Fruit fly (Drosophila melanogaster) whole organism, embryonic: ENCODE data around the gene Mekk1.
A peak's percentile ranks its signal among the peaks of the same experiment; 100 is the strongest.

ENCODE experiments used
- B-H2 ChIP-seq: fragments of 200-800 bp; sonication (Bioruptor generic); optimal IDR thresholded peaks from 2 replicates; lab custom pipeline; 2018; ENCODE audit warnings: missing biosample characterization, mild to moderate bottlenecking, missing genetic modification characterization
- CG10274 ChIP-seq: fragments of 200-800 bp; sonication (Bioruptor generic); optimal IDR thresholded peaks from 3 replicates; lab custom pipeline; 2017; ENCODE audit warnings: missing biosample characterization, mild to moderate bottlenecking, missing genetic modification characterization
- CG11504 ChIP-seq: fragments of 200-800 bp; sonication (Bioruptor generic); optimal IDR thresholded peaks from 3 replicates; lab custom pipeline; 2019; ENCODE audit warnings: missing biosample characterization, mild to moderate bottlenecking, missing genetic modification characterization, moderate library complexity
- CG17359 ChIP-seq: fragments of 200-800 bp; sonication (Bioruptor generic); optimal IDR thresholded peaks from 3 replicates; lab custom pipeline; 2018; ENCODE audit warnings: missing biosample characterization, mild to moderate bottlenecking, missing genetic modification characterization, moderate library complexity
- CG17829 ChIP-seq: fragments of 200-800 bp; optimal IDR thresholded peaks from 2 replicates; lab custom pipeline; 2019; ENCODE audit warnings: missing biosample characterization, mild to moderate bottlenecking, missing genetic modification characterization, moderate library complexity
- CG18599 ChIP-seq: fragments of 200-800 bp; sonication (Bioruptor generic); optimal IDR thresholded peaks from 3 replicates; lab custom pipeline; 2017; ENCODE audit warnings: missing biosample characterization, missing genetic modification characterization, mild to moderate bottlenecking, moderate library complexity, missing genetic modification reagents
- CG2120 ChIP-seq: fragments of 200-800 bp; sonication (Bioruptor generic); optimal IDR thresholded peaks from 3 replicates; lab custom pipeline; 2016; ENCODE audit warnings: missing biosample characterization, missing genetic modification characterization
- CG2712 ChIP-seq: fragments of 200-800 bp; optimal IDR thresholded peaks from 3 replicates; lab custom pipeline; 2019; ENCODE audit warnings: missing biosample characterization, mild to moderate bottlenecking, missing genetic modification characterization, moderate library complexity
- CG32532 ChIP-seq: fragments of 200-800 bp; sonication (Bioruptor generic); IDR thresholded peaks from 2 replicates; pipeline ENCODE4 v1.3.6; 2022; ENCODE audit warnings: missing biosample characterization, missing genetic modification characterization
- CG3726 ChIP-seq: fragments of 200-800 bp; sonication (Bioruptor generic); IDR thresholded peaks from 3 replicates; pipeline ENCODE4, ENCODE4 v1.3.6; 2022; ENCODE audit warnings: missing biosample characterization, missing genetic modification characterization
- CG4617 ChIP-seq: fragments of 200-800 bp; sonication (Bioruptor generic); optimal IDR thresholded peaks from 3 replicates; lab custom pipeline; 2016; ENCODE audit warnings: missing biosample characterization, missing genetic modification characterization, borderline replicate concordance
- CG7786 ChIP-seq: fragments of 200-800 bp; sonication (Bioruptor generic); optimal IDR thresholded peaks from 2 replicates; lab custom pipeline; 2016; ENCODE audit warnings: missing biosample characterization, missing genetic modification characterization
- D ChIP-seq, 2 experiments: fragments of 200-800 bp in 1 of 2; fragments of >200 bp in 1 of 2; sonication (Bioruptor generic) in 1 of 2; optimal IDR thresholded peaks; 2 replicates in 1 of 2; 3 replicates in 1 of 2; lab custom pipeline; 2017; ENCODE audit warnings: mild to moderate bottlenecking in 1 of 2, missing biosample characterization in 1 of 2, missing genetic modification characterization in 1 of 2, missing genetic modification reagents in 1 of 2
- Drgx ChIP-seq: fragments of 200-800 bp; sonication (Bioruptor generic); IDR thresholded peaks from 2 replicates; pipeline ENCODE4 v1.3.6; 2022; ENCODE audit warnings: missing biosample characterization, missing genetic modification characterization
- Fer1 ChIP-seq: fragments of 200-800 bp; sonication (Bioruptor generic); optimal IDR thresholded peaks from 2 replicates; lab custom pipeline; 2017; ENCODE audit warnings: missing biosample characterization, mild to moderate bottlenecking, missing genetic modification characterization
- Gug ChIP-seq: fragments of 200-800 bp; sonication (Bioruptor generic); IDR thresholded peaks from 4 replicates; pipeline ENCODE4 v1.3.6; 2022; ENCODE audit warnings: missing biosample characterization, missing genetic modification characterization
- HLH3B ChIP-seq: fragments of 200-800 bp; sonication (Bioruptor generic); IDR thresholded peaks from 2 replicates; pipeline ENCODE4 v1.3.6; 2022; ENCODE audit warnings: missing biosample characterization, missing genetic modification characterization
- Med ChIP-seq: fragments of 200-800 bp; sonication (Bioruptor generic); peaks from one replicate; lab custom pipeline; 2016; ENCODE audit warnings: missing biosample characterization, missing genetic modification characterization, mild to moderate bottlenecking, inconsistent platforms, moderate library complexity
- Myb ChIP-seq: fragments of 200-800 bp; sonication (Bioruptor generic); optimal IDR thresholded peaks from 2 replicates; lab custom pipeline; 2016; ENCODE audit warnings: missing biosample characterization, missing genetic modification characterization
- Nf-YC ChIP-seq: fragments of 200-800 bp; optimal IDR thresholded peaks from 3 replicates; lab custom pipeline; 2019; ENCODE audit warnings: missing biosample characterization, mild to moderate bottlenecking, missing genetic modification characterization, moderate library complexity
- Optix ChIP-seq: fragments of 200-800 bp; sonication (Bioruptor generic); IDR thresholded peaks from 3 replicates; pipeline ENCODE4 v1.3.6; 2022; ENCODE audit warnings: missing biosample characterization, missing genetic modification characterization
- Pdp1 ChIP-seq, 2 experiments: fragments of 200-800 bp; sonication (Bioruptor generic); optimal IDR thresholded peaks; 3 replicates each; lab custom pipeline; 2016; ENCODE audit warnings: missing biosample characterization in 2 of 2, missing genetic modification characterization in 2 of 2, mild to moderate bottlenecking in 1 of 2, moderate library complexity in 1 of 2
- al ChIP-seq: fragments of 200-800 bp; sonication (Bioruptor generic); IDR thresholded peaks from 2 replicates; pipeline ENCODE4 v1.3.6; 2022; ENCODE audit warnings: missing biosample characterization, missing genetic modification characterization
- bsh ChIP-seq, 2 experiments: fragments of 200-800 bp; sonication (Bioruptor generic); optimal IDR thresholded peaks; 2 replicates each; lab custom pipeline; 2017 to 2018; ENCODE audit warnings: mild to moderate bottlenecking in 2 of 2, missing biosample characterization in 2 of 2, missing genetic modification characterization in 2 of 2, moderate library complexity in 1 of 2
- croc ChIP-seq: fragments of 200-800 bp; sonication (Bioruptor generic); conservative IDR thresholded peaks from 3 replicates; pipeline ENCODE4 v1.3.6; 2022; ENCODE audit warnings: missing biosample characterization, missing genetic modification characterization
- dati ChIP-seq: fragments of 200-800 bp; sonication (Bioruptor generic); IDR thresholded peaks from 2 replicates; pipeline ENCODE4 v1.3.6; 2022; ENCODE audit warnings: missing biosample characterization, missing genetic modification characterization
- dmrt11E ChIP-seq: fragments of 200-800 bp; sonication (Bioruptor generic); optimal IDR thresholded peaks from 3 replicates; lab custom pipeline; 2018; ENCODE audit warnings: missing biosample characterization, mild to moderate bottlenecking, missing genetic modification characterization, moderate library complexity
- dysf ChIP-seq: fragments of 200-800 bp; sonication (Bioruptor generic); IDR thresholded peaks from 3 replicates; pipeline ENCODE4 v1.3.6; 2022; ENCODE audit warnings: missing biosample characterization, missing genetic modification characterization
- eve ChIP-seq, 2 experiments: fragments of >200 bp; optimal IDR thresholded peaks; 2 replicates each; lab custom pipeline; 2017; ENCODE audit warnings: missing biosample characterization in 2 of 2, missing genetic modification characterization in 2 of 2
- fd3F ChIP-seq: fragments of 200-800 bp; sonication (Bioruptor generic); optimal IDR thresholded peaks from 2 replicates; lab custom pipeline; 2018; ENCODE audit warnings: missing biosample characterization, mild to moderate bottlenecking, missing genetic modification characterization, moderate library complexity
- gcm ChIP-seq: fragments of 200-800 bp; sonication (Bioruptor generic); optimal IDR thresholded peaks from 2 replicates; lab custom pipeline; 2019; ENCODE audit warnings: missing biosample characterization, mild to moderate bottlenecking, missing genetic modification characterization, moderate library complexity
- gsb-n ChIP-seq: fragments of 200-800 bp; sonication (Bioruptor generic); optimal IDR thresholded peaks from 3 replicates; lab custom pipeline; 2018; ENCODE audit warnings: missing biosample characterization, mild to moderate bottlenecking, missing genetic modification characterization
- kni ChIP-seq: fragments of 200-800 bp; sonication (Bioruptor generic); optimal IDR thresholded peaks from 3 replicates; lab custom pipeline; 2017; ENCODE audit warnings: mild to moderate bottlenecking, missing biosample characterization, missing genetic modification reagents, missing genetic modification characterization
- lbe ChIP-seq: fragments of 200-800 bp; sonication (Bioruptor generic); optimal IDR thresholded peaks from 2 replicates; lab custom pipeline; 2016; ENCODE audit warnings: missing biosample characterization, mild to moderate bottlenecking, missing genetic modification characterization
- nom ChIP-seq: fragments of 200-800 bp; sonication (Bioruptor generic); optimal IDR thresholded peaks from 2 replicates; lab custom pipeline; 2017; ENCODE audit warnings: missing biosample characterization, missing genetic modification characterization, mild to moderate bottlenecking, moderate library complexity, missing genetic modification reagents
- pita ChIP-seq: fragments of 200-800 bp; sonication (Bioruptor generic); optimal IDR thresholded peaks from 2 replicates; lab custom pipeline; 2017; ENCODE audit warnings: missing biosample characterization, mild to moderate bottlenecking, missing genetic modification characterization
- prd ChIP-seq, 3 experiments: fragments of >200 bp in 2 of 3; fragments of 200-800 bp in 1 of 3; sonication (Bioruptor generic) in 1 of 3; optimal IDR thresholded peaks in 2 of 3; IDR thresholded peaks in 1 of 3; 2 replicates in 2 of 3; 3 replicates in 1 of 3; pipeline versions ENCODE4 v1.3.6 to Lab custom; 2017 to 2022; ENCODE audit warnings: missing biosample characterization in 1 of 3, missing genetic modification characterization in 1 of 3
- ranshi ChIP-seq: fragments of 200-800 bp; sonication (Bioruptor generic); IDR thresholded peaks from 2 replicates; pipeline ENCODE4 v1.3.6; 2022; ENCODE audit warnings: missing biosample characterization, missing genetic modification characterization
- schlank ChIP-seq: fragments of 200-800 bp; sonication (Bioruptor generic); optimal IDR thresholded peaks from 2 replicates; lab custom pipeline; 2018; ENCODE audit warnings: missing biosample characterization, mild to moderate bottlenecking, missing genetic modification characterization
- slbo ChIP-seq: fragments of 200-800 bp; sonication (Bioruptor generic); IDR thresholded peaks from 2 replicates; pipeline ENCODE4 v1.3.6; 2022; ENCODE audit warnings: missing biosample characterization, missing genetic modification characterization
- tap ChIP-seq: fragments of 200-800 bp; optimal IDR thresholded peaks from 3 replicates; lab custom pipeline; 2019; ENCODE audit warnings: missing biosample characterization, mild to moderate bottlenecking, missing genetic modification characterization, moderate library complexity
- tup ChIP-seq: fragments of 200-800 bp; sonication (Bioruptor generic); optimal IDR thresholded peaks from 2 replicates; lab custom pipeline; 2016; ENCODE audit warnings: missing biosample characterization, mild to moderate bottlenecking, missing genetic modification characterization, moderate library complexity

Mekk1 gene

DNA sequence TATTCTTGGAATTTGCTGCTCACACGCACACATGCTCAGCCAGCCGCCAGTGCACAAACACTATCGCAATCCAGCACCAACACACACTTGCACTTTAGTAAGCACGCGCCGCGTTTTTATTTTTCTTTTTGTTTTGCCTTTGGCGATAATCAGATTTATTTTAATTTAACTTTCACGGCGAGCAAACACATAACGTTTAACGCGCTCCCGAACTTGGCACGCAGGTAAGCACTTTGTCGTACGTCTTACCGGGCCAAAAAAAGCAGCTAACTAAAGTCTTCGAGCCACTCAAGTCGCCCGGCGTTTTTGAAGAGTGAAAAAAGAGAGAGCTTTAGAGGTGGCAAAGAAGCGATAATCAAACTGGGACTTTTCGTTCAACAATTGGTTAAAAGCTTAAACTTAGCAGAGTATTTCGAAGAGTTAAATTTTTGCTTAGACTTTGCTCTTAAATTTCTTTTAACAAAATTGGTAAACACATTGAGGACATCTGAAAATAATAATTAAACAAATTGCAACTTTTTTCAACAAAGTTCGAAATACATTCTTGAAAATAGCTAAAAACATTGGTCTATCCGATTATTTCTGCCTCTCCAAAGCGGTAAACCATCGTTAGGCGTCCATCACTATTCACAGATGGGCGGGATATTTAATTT, at the start of gene Mekk1 (continued):
- peak; percentile 32 to 42 for TF ChIP-seq Pdp1 (GFP tag; optimal IDR thresholded peaks at IDR 0.05; lab: Kevin White, UChicago)
- peak; percentile 45 for TF ChIP-seq Myb (GFP tag; lab: Kevin White, UChicago)
- TF ChIP-seq CG7786 (GFP tag; lab: Kevin White, UChicago), result peak; percentile 51
- TF ChIP-seq dati (GFP tag; lab: Robert Waterston, UW), result no peak

DNA sequence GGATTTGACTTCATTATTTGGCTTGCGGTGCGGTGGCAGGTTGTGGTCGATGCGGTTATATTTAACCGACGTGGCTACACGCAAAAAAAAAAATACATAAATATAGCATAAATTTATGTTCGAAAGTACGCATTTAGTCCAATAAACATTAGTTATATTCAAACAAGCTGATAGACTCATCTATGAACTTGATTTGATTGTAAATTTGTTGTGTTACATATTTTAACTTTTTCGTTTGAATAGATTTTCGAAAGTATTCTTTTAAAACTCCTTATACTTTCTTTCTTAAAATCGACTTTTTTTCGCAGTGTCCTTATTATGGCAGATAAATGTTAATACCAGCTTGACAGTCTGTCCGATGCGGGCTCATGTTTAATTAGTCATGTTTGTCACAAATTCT, 47.2 kb upstream of the Mekk1 start:
- no peak for TF ChIP-seq schlank (tag; lab: Kevin White, UChicago)
- TF ChIP-seq gcm, result no peak
- TF ChIP-seq B-H2 (GFP tag; lab: Kevin White, UChicago), result no peak
- no peak for TF ChIP-seq D (optimal IDR thresholded peaks at IDR 0.05; lab: Kevin White, UChicago)
- no peak for TF ChIP-seq D (GFP tag; optimal IDR thresholded peaks at IDR 0.05; lab: Kevin White, UChicago)
- no peak for TF ChIP-seq al (GFP tag; lab: Robert Waterston, UW)
- TF ChIP-seq CG17829 (tag; lab: Kevin White, UChicago), result no peak
- no peak for TF ChIP-seq tap (tag; lab: Kevin White, UChicago)

DNA sequence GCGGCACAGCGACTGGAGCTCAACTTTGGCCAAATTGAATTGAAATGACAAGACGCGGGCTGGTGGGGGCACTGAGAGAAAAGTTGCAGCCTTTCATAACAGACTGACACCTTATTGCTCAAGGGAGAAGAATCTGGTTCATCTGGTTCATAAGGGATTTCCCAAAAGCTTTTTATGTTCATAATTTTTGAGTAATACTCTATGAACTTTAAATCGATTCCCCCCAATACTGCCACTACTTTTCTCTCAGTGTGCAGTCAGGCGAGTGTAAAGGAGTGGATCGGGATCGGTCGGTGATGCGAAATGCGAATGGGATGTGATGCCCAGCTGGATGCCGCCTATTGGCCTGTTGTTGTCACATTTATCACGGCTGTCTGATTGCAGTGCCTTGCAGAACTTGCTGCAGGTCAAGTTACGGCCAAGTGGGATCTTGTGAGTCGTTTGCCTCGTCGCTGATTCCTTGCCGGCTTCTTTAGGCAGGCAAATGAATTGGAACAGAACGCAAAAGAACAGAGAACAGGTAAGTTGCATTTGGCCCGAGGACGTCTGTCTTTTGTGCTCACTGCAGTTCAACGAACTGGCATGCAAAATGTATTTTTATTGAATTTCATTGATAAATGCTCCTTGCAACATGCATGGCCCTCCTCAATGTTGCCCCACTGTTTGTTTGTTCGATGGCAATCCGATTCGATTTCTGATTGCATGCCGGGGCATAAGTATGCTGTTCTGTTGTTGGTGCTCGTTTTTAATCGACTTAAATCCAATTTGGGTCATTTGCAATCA, 45.2 kb upstream of the Mekk1 start:
- no peak for TF ChIP-seq ranshi
- TF ChIP-seq prd (optimal IDR thresholded peaks at IDR 0.05; lab: Kevin White, UChicago), result no peak
- peak; percentile 31; the same call in 1 of the 3 replicates for TF ChIP-seq prd (GFP tag; IDR thresholded peaks at IDR 0.05; lab: Robert Waterston, UW)
- no peak for TF ChIP-seq CG4617
- TF ChIP-seq tup (GFP tag; lab: Kevin White, UChicago), result no peak
- TF ChIP-seq lbe (GFP tag; lab: Kevin White, UChicago), result peak; percentile 66
- TF ChIP-seq HLH3B (GFP tag; lab: Robert Waterston, UW), result no peak
- TF ChIP-seq bsh (GFP tag; optimal IDR thresholded peaks at IDR 0.05; lab: Kevin White, UChicago), result peak in 1 of 2 experiments; percentile 60
- TF ChIP-seq CG3726 (GFP tag; lab: Robert Waterston, UW), result no peak
- peak; percentile 10 for TF ChIP-seq Med (GFP tag; lab: Kevin White, UChicago)
- peak; percentile 26; the same call in 1 of the 3 replicates for TF ChIP-seq Optix (GFP tag; lab: Robert Waterston, UW)
- TF ChIP-seq Drgx, result peak; percentile 81
- no peak for TF ChIP-seq fd3F (GFP tag; lab: Kevin White, UChicago)
- peak; percentile 26; the same call in 1 of the 2 replicates for TF ChIP-seq slbo (GFP tag; lab: Robert Waterston, UW)
- no peak for TF ChIP-seq gcm
- TF ChIP-seq CG10274, result no peak
- no peak for TF ChIP-seq croc (GFP tag; lab: Robert Waterston, UW)
- TF ChIP-seq nom (GFP tag; lab: Kevin White, UChicago), result peak; percentile 67
- TF ChIP-seq CG2712 (tag; lab: Kevin White, UChicago), result no peak
- TF ChIP-seq, all 482 proteins: peak for 8

DNA sequence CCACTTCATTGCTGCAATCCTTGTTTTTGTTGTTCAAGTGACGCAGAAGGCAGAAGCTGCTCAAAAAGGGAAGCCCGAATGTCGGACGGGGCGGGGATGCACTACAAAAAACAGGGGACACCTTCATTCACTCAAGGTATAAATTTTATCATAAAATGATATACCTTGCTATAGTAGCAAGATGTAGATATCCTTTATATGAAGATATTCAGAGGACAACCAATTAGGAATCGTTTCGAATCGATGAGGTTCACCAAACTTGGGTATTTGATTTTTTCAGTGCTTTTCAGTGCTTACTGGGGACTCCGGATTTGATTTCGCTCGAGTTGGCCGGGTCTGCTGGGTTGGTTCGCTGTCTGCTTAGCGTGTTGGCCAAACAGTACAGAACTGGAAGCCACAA, 43.8 kb upstream of the Mekk1 start:
- TF ChIP-seq CG17359 (tag; lab: Kevin White, UChicago) (peak; percentile 12), CG2120 (GFP tag; lab: Kevin White, UChicago) (no peak), kni (GFP tag; lab: Kevin White, UChicago) (no peak), Nf-YC (tag; lab: Kevin White, UChicago) (no peak), CG32532 (GFP tag; lab: Robert Waterston, UW) (peak; percentile 35; the same call in 1 of the 2 replicates), nom (GFP tag; lab: Kevin White, UChicago) (peak; percentile 45), Fer1 (peak; percentile 17), gsb-n (tag; lab: Kevin White, UChicago) (no peak), Med (GFP tag; lab: Kevin White, UChicago) (peak; percentile 34), eve (GFP tag; optimal IDR thresholded peaks at IDR 0.05; lab: Kevin White, UChicago) (no peak), pita (no peak), CG11504 (tag; lab: Kevin White, UChicago) (peak; percentile 51), dysf (GFP tag; lab: Robert Waterston, UW) (peak; percentile 36; the same call in 1 of the 3 replicates), dmrt11E (tag; lab: Kevin White, UChicago) (no peak), Gug (GFP tag; lab: Robert Waterston, UW) (0 out of 4 replicates have a peak, but pooled peaks have one; percentile 8), CG18599 (GFP tag; lab: Kevin White, UChicago) (peak; percentile 50)
